Fruit fly (Drosophila melanogaster) whole organism, embryonic: ENCODE results near the gene CG10467.

Experiments
- CG10366 ChIP-seq: fragments of 200-800 bp; sonication (Bioruptor generic); IDR thresholded peaks from 2 replicates; pipeline ENCODE4 v1.3.6; 2022; ENCODE audit warnings: missing biosample characterization, missing genetic modification characterization
- CG10654 ChIP-seq: fragments of 200-800 bp; sonication (Bioruptor generic); optimal IDR thresholded peaks from 2 replicates; lab custom pipeline; 2016; ENCODE audit warnings: missing biosample characterization, missing genetic modification characterization
- CG11085 ChIP-seq: fragments of 200-800 bp; sonication (Bioruptor generic); IDR thresholded peaks from 2 replicates; pipeline ENCODE4 v1.3.6; 2022; ENCODE audit warnings: missing biosample characterization, missing genetic modification characterization
- CG12744 ChIP-seq: fragments of 200-800 bp; sonication (Bioruptor generic); optimal IDR thresholded peaks from 2 replicates; lab custom pipeline; 2016; ENCODE audit warnings: missing biosample characterization, missing genetic modification characterization
- CG13775 ChIP-seq: fragments of 200-800 bp; sonication (Bioruptor generic); optimal IDR thresholded peaks from 3 replicates; lab custom pipeline; 2017; ENCODE audit warnings: missing biosample characterization, mild to moderate bottlenecking, missing genetic modification characterization
- CG1529 ChIP-seq: fragments of 200-800 bp; sonication (Bioruptor generic); optimal IDR thresholded peaks from 3 replicates; lab custom pipeline; 2018; ENCODE audit warnings: missing biosample characterization, missing genetic modification characterization
- CG15601 ChIP-seq: fragments of 200-800 bp; sonication (Bioruptor generic); optimal IDR thresholded peaks from 3 replicates; lab custom pipeline; 2019; ENCODE audit warnings: missing biosample characterization, mild to moderate bottlenecking, missing genetic modification characterization, moderate library complexity
- CG15696 ChIP-seq: fragments of 200-800 bp; sonication (Bioruptor generic); optimal IDR thresholded peaks from 2 replicates; lab custom pipeline; 2019; ENCODE audit warnings: missing biosample characterization, mild to moderate bottlenecking, missing genetic modification characterization, moderate library complexity
- CG16813 ChIP-seq: fragments of 200-800 bp; sonication (Bioruptor generic); IDR thresholded peaks from 3 replicates; pipeline ENCODE4 v1.3.6; 2022; ENCODE audit warnings: missing biosample characterization, missing genetic modification characterization; ENCODE audit not compliant: partially characterized antibody
- CG17912 ChIP-seq: fragments of 200-800 bp; sonication (Bioruptor generic); optimal IDR thresholded peaks from 2 replicates; lab custom pipeline; 2018; ENCODE audit warnings: missing biosample characterization, mild to moderate bottlenecking, missing genetic modification characterization
- CG1792 ChIP-seq: fragments of 200-800 bp; sonication (Bioruptor generic); optimal IDR thresholded peaks from 2 replicates; lab custom pipeline; 2016; ENCODE audit warnings: missing biosample characterization, missing genetic modification characterization
- CG2875 ChIP-seq: fragments of 200-800 bp; sonication (Bioruptor generic); optimal IDR thresholded peaks from 2 replicates; lab custom pipeline; 2017; ENCODE audit warnings: missing biosample characterization, mild to moderate bottlenecking, missing genetic modification characterization, missing genetic modification reagents
- CG33213 ChIP-seq: fragments of 200-800 bp; sonication (Bioruptor generic); optimal IDR thresholded peaks from 3 replicates; lab custom pipeline; 2016; ENCODE audit warnings: missing biosample characterization, missing genetic modification characterization
- CG3407 ChIP-seq: fragments of 200-800 bp; sonication (Bioruptor generic); optimal IDR thresholded peaks from 2 replicates; lab custom pipeline; 2018; ENCODE audit warnings: missing biosample characterization, mild to moderate bottlenecking, missing genetic modification characterization
- CG7928 ChIP-seq: fragments of 200-800 bp; sonication (Bioruptor generic); optimal IDR thresholded peaks from 2 replicates; lab custom pipeline; 2017; ENCODE audit warnings: missing biosample characterization, mild to moderate bottlenecking, missing genetic modification characterization
- CG8478 ChIP-seq: fragments of >200 bp; optimal IDR thresholded peaks from 2 replicates; lab custom pipeline; 2018
- CrebB ChIP-seq: fragments of 200-800 bp; sonication (Bioruptor generic); optimal IDR thresholded peaks from 3 replicates; lab custom pipeline; 2018; ENCODE audit warnings: missing biosample characterization, mild to moderate bottlenecking, missing genetic modification characterization
- Doc2 ChIP-seq: fragments of 200-800 bp; sonication (Bioruptor generic); IDR thresholded peaks from 2 replicates; pipeline ENCODE4 v1.3.6; 2022; ENCODE audit warnings: missing biosample characterization, missing genetic modification characterization
- Eip74EF ChIP-seq, 2 experiments: fragments of 200-800 bp in 1 of 2; fragments of >200 bp in 1 of 2; sonication (Bioruptor generic) in 1 of 2; optimal IDR thresholded peaks; 2 replicates each; lab custom pipeline; 2017 to 2019; ENCODE audit warnings: missing biosample characterization in 2 of 2, missing genetic modification characterization in 2 of 2, mild to moderate bottlenecking in 1 of 2, moderate library complexity in 1 of 2
- Fer2 ChIP-seq: fragments of 200-800 bp; sonication (Bioruptor generic); optimal IDR thresholded peaks from 2 replicates; lab custom pipeline; 2018; ENCODE audit warnings: missing biosample characterization, mild to moderate bottlenecking, missing genetic modification characterization, moderate library complexity
- Gsc ChIP-seq: fragments of 200-800 bp; sonication (Bioruptor generic); IDR thresholded peaks from 2 replicates; pipeline ENCODE4 v1.3.6; 2022; ENCODE audit warnings: missing biosample characterization, missing genetic modification characterization
- Gug ChIP-seq: fragments of 200-800 bp; sonication (Bioruptor generic); IDR thresholded peaks from 4 replicates; pipeline ENCODE4 v1.3.6; 2022; ENCODE audit warnings: missing biosample characterization, missing genetic modification characterization
- HLHmδ ChIP-seq: fragments of 200-800 bp; sonication (Bioruptor generic); optimal IDR thresholded peaks from 2 replicates; lab custom pipeline; 2018; ENCODE audit warnings: missing biosample characterization, mild to moderate bottlenecking, missing genetic modification characterization, moderate library complexity
- Hey ChIP-seq: fragments of 200-800 bp; sonication (Bioruptor generic); optimal IDR thresholded peaks from 3 replicates; lab custom pipeline; 2018; ENCODE audit warnings: missing biosample characterization, mild to moderate bottlenecking, missing genetic modification characterization
- Lhr ChIP-seq: fragments of 200-800 bp; sonication (Bioruptor generic); optimal IDR thresholded peaks from 3 replicates; lab custom pipeline; 2017; ENCODE audit warnings: mild to moderate bottlenecking, missing biosample characterization, missing genetic modification reagents, missing genetic modification characterization
- MTF-1 ChIP-seq: fragments of 200-800 bp; sonication (Bioruptor generic); optimal IDR thresholded peaks from 2 replicates; lab custom pipeline; 2018; ENCODE audit warnings: missing biosample characterization, mild to moderate bottlenecking, missing genetic modification characterization, borderline replicate concordance
- Mad ChIP-seq: fragments of 200-800 bp; sonication (Bioruptor generic); optimal IDR thresholded peaks from 2 replicates; lab custom pipeline; 2016; ENCODE audit warnings: missing biosample characterization, missing genetic modification characterization
- Mrtf ChIP-seq: fragments of 200-800 bp; sonication (Bioruptor generic); IDR thresholded peaks from 3 replicates; pipeline ENCODE4 v1.3.6; 2022; ENCODE audit warnings: missing biosample characterization, missing genetic modification characterization
- NC2α ChIP-seq: fragments of 200-800 bp; sonication (Bioruptor generic); optimal IDR thresholded peaks from 2 replicates; lab custom pipeline; 2016; ENCODE audit warnings: missing biosample characterization, missing genetic modification characterization
- Pdp1 ChIP-seq, 2 experiments: fragments of 200-800 bp; sonication (Bioruptor generic); optimal IDR thresholded peaks; 3 replicates each; lab custom pipeline; 2016; ENCODE audit warnings: missing biosample characterization in 2 of 2, missing genetic modification characterization in 2 of 2, mild to moderate bottlenecking in 1 of 2, moderate library complexity in 1 of 2
- Scr ChIP-seq: fragments of 200-800 bp; sonication (Bioruptor generic); IDR thresholded peaks from 2 replicates; pipeline ENCODE4 v1.3.6; 2022; ENCODE audit warnings: missing biosample characterization, missing genetic modification characterization; ENCODE audit not compliant: partially characterized antibody
- Xbp1 ChIP-seq: fragments of 200-800 bp; sonication (Bioruptor generic); optimal IDR thresholded peaks from 3 replicates; lab custom pipeline; 2016; ENCODE audit warnings: missing biosample characterization, mild to moderate bottlenecking, missing genetic modification characterization
- ab ChIP-seq: fragments of 200-800 bp; sonication (Bioruptor generic); optimal IDR thresholded peaks from 2 replicates; lab custom pipeline; 2016; ENCODE audit warnings: missing biosample characterization, missing genetic modification characterization
- aop ChIP-seq: fragments of 200-800 bp; sonication (Bioruptor generic); IDR thresholded peaks from 2 replicates; pipeline ENCODE4 v1.3.6; 2022; ENCODE audit warnings: missing biosample characterization, missing genetic modification characterization
- chinmo ChIP-seq: fragments of 200-800 bp; sonication (Bioruptor generic); IDR thresholded peaks from 4 replicates; pipeline ENCODE4 v1.3.6; 2022; ENCODE audit warnings: missing biosample characterization, missing genetic modification characterization; ENCODE audit not compliant: partially characterized antibody
- dm ChIP-seq: fragments of 200-800 bp; sonication (Bioruptor generic); optimal IDR thresholded peaks from 3 replicates; lab custom pipeline; 2016; ENCODE audit warnings: missing biosample characterization, missing genetic modification characterization
- dmrt11E ChIP-seq: fragments of 200-800 bp; sonication (Bioruptor generic); optimal IDR thresholded peaks from 3 replicates; lab custom pipeline; 2018; ENCODE audit warnings: missing biosample characterization, mild to moderate bottlenecking, missing genetic modification characterization, moderate library complexity
- gfzf ChIP-seq: fragments of 200-800 bp; sonication (Bioruptor generic); optimal IDR thresholded peaks from 2 replicates; lab custom pipeline; 2016; ENCODE audit warnings: missing biosample characterization, mild to moderate bottlenecking, missing genetic modification characterization, moderate library complexity
- knrl ChIP-seq: fragments of 200-800 bp; sonication (Bioruptor generic); IDR thresholded peaks from 3 replicates; pipeline ENCODE4 v1.3.6; 2022; ENCODE audit warnings: missing biosample characterization, missing genetic modification characterization; ENCODE audit not compliant: partially characterized antibody
- nmo ChIP-seq: fragments of 200-800 bp; sonication (Bioruptor generic); optimal IDR thresholded peaks from 2 replicates; lab custom pipeline; 2018; ENCODE audit warnings: missing biosample characterization, mild to moderate bottlenecking, missing genetic modification characterization, moderate library complexity
- oc ChIP-seq: fragments of 200-800 bp; sonication (Bioruptor generic); optimal IDR thresholded peaks from 2 replicates; lab custom pipeline; 2018; ENCODE audit warnings: missing biosample characterization, mild to moderate bottlenecking, missing genetic modification characterization, moderate library complexity
- otp ChIP-seq: fragments of 200-800 bp; sonication (Bioruptor generic); IDR thresholded peaks from 3 replicates; pipeline ENCODE4, ENCODE4 v1.3.6; 2022; ENCODE audit warnings: missing biosample characterization, missing genetic modification characterization
- pfk ChIP-seq: fragments of 200-800 bp; sonication (Bioruptor generic); optimal IDR thresholded peaks from 2 replicates; lab custom pipeline; 2018; ENCODE audit warnings: missing biosample characterization, mild to moderate bottlenecking, missing genetic modification characterization, moderate library complexity
- pnt ChIP-seq: fragments of 200-800 bp; sonication (Bioruptor generic); optimal IDR thresholded peaks from 3 replicates; lab custom pipeline; 2016; ENCODE audit warnings: missing biosample characterization, missing genetic modification characterization
- ro ChIP-seq: fragments of 200-800 bp; sonication (Bioruptor generic); IDR thresholded peaks from 2 replicates; pipeline ENCODE4 v1.3.6; 2022; ENCODE audit warnings: missing biosample characterization, missing genetic modification characterization
- slou ChIP-seq: fragments of 200-800 bp; sonication (Bioruptor generic); optimal IDR thresholded peaks from 3 replicates; lab custom pipeline; 2016; ENCODE audit warnings: missing biosample characterization, missing genetic modification characterization
- stwl ChIP-seq: fragments of 200-800 bp; sonication (Bioruptor generic); optimal IDR thresholded peaks from 3 replicates; lab custom pipeline; 2018; ENCODE audit warnings: missing biosample characterization, mild to moderate bottlenecking, missing genetic modification characterization, moderate library complexity
- trem ChIP-seq: fragments of 200-800 bp; optimal IDR thresholded peaks from 3 replicates; lab custom pipeline; 2019; ENCODE audit warnings: missing biosample characterization, mild to moderate bottlenecking, missing genetic modification characterization, moderate library complexity
- unpg ChIP-seq: fragments of 200-800 bp; sonication (Bioruptor generic); optimal IDR thresholded peaks from 3 replicates; lab custom pipeline; 2018; ENCODE audit warnings: missing biosample characterization, mild to moderate bottlenecking, missing genetic modification characterization, moderate library complexity

The CG10467 gene

dm6 chr3L:6059062-6059708 lies 35.4 kb downstream of the CG10467 start, which contains the start of gene CG6592 (continued):
- peak; percentile 8 for TF ChIP-seq trem (tag; lab: Kevin White, UChicago)
- no peak for TF ChIP-seq pfk (GFP tag; lab: Kevin White, UChicago)
- TF ChIP-seq CG15696, result peak; percentile 57
- no peak for TF ChIP-seq MTF-1 (GFP tag; lab: Kevin White, UChicago)
- no peak for TF ChIP-seq CG1792 (GFP tag; lab: Kevin White, UChicago)
- peak; percentile 38; the same call in 1 of the 3 replicates for TF ChIP-seq knrl (GFP tag; lab: Robert Waterston, UW)
- TF ChIP-seq NC2α (GFP tag; lab: Kevin White, UChicago), result peak; percentile 28
- peak in 1 of 2 experiments; percentile 8 for TF ChIP-seq Pdp1 (GFP tag; optimal IDR thresholded peaks at IDR 0.05; lab: Kevin White, UChicago)
- TF ChIP-seq Mrtf (GFP tag; lab: Robert Waterston, UW), result no peak
- peak; percentile 40 for TF ChIP-seq Lhr (GFP tag; lab: Kevin White, UChicago)
- no peak for TF ChIP-seq Fer2 (tag; lab: Kevin White, UChicago)
- TF ChIP-seq slou (GFP tag; lab: Kevin White, UChicago), result no peak
- TF ChIP-seq Doc2 (GFP tag; lab: Robert Waterston, UW), result no peak
- TF ChIP-seq CG15601, result no peak
- peak; percentile 36; the same call in 1 of the 2 replicates for TF ChIP-seq CG10366 (GFP tag; lab: Robert Waterston, UW)
- TF ChIP-seq Eip74EF (GFP tag; optimal IDR thresholded peaks at IDR 0.05; lab: Kevin White, UChicago), result peak in 1 of 2 experiments; percentile 24
- no peak for TF ChIP-seq Hey (tag; lab: Kevin White, UChicago)
- TF ChIP-seq gfzf (GFP tag; lab: Kevin White, UChicago), result no peak
- peak; percentile 10 for TF ChIP-seq CG3407 (GFP tag; lab: Kevin White, UChicago)
- TF ChIP-seq ab (GFP tag; lab: Kevin White, UChicago), result no peak
- TF ChIP-seq CG11085, result 0 out of 2 replicates have a peak, but pooled peaks have one; percentile 25
- no peak for TF ChIP-seq oc
- TF ChIP-seq nmo (GFP tag; lab: Kevin White, UChicago), result peak; percentile 59
- TF ChIP-seq CG13775 (GFP tag; lab: Kevin White, UChicago), result peak; percentile 68
- TF ChIP-seq HLHmδ (GFP tag; lab: Kevin White, UChicago), result no peak
- TF ChIP-seq CrebB (tag; lab: Kevin White, UChicago), result no peak
- TF ChIP-seq dm (GFP tag; lab: Kevin White, UChicago), result peak; percentile 28
- peak; percentile 45 for TF ChIP-seq Mad (GFP tag; lab: Kevin White, UChicago)
- TF ChIP-seq Gug (GFP tag; lab: Robert Waterston, UW), result no peak; the same call in 3 of the 4 replicates
- peak; percentile 91 for TF ChIP-seq stwl (tag; lab: Kevin White, UChicago)
- TF ChIP-seq aop, result peak; percentile 40; the same call in 1 of the 2 replicates
- peak; percentile 19 for TF ChIP-seq CG2875 (GFP tag; lab: Kevin White, UChicago)
- TF ChIP-seq CG1529 (GFP tag; lab: Kevin White, UChicago), result peak; percentile 13
- no peak for TF ChIP-seq Gsc (GFP tag; lab: Robert Waterston, UW)
- peak; percentile 82 for TF ChIP-seq CG8478 (lab: Kevin White, UChicago)
- no peak for TF ChIP-seq CG7928
- TF ChIP-seq unpg, result peak; percentile 18
- TF ChIP-seq CG33213 (GFP tag; lab: Kevin White, UChicago), result no peak
- no peak for TF ChIP-seq Scr (GFP tag; lab: Robert Waterston, UW)
- TF ChIP-seq CG17912 (GFP tag; lab: Kevin White, UChicago), result no peak
- TF ChIP-seq ro (GFP tag; lab: Robert Waterston, UW), result no peak
- peak; percentile 78 for TF ChIP-seq dmrt11E (tag; lab: Kevin White, UChicago)
- peak; percentile 29 for TF ChIP-seq Xbp1 (GFP tag; lab: Kevin White, UChicago)
- no peak for TF ChIP-seq chinmo (GFP tag; lab: Robert Waterston, UW)
- TF ChIP-seq otp (GFP tag; lab: Robert Waterston, UW), result peak; percentile 65; the same call in 1 of the 3 replicates
- no peak for TF ChIP-seq pnt
- TF ChIP-seq CG10654 (GFP tag; lab: Kevin White, UChicago), result no peak
- TF ChIP-seq CG12744 (GFP tag; lab: Kevin White, UChicago), result peak; percentile 4
- TF ChIP-seq CG16813 (GFP tag; lab: Robert Waterston, UW), result 0 out of 3 replicates have a peak, but pooled peaks have one; percentile 32
